Fruit fly (Drosophila melanogaster): ENCODE data around the gene CG5157.

The CG5157 gene

DNA sequence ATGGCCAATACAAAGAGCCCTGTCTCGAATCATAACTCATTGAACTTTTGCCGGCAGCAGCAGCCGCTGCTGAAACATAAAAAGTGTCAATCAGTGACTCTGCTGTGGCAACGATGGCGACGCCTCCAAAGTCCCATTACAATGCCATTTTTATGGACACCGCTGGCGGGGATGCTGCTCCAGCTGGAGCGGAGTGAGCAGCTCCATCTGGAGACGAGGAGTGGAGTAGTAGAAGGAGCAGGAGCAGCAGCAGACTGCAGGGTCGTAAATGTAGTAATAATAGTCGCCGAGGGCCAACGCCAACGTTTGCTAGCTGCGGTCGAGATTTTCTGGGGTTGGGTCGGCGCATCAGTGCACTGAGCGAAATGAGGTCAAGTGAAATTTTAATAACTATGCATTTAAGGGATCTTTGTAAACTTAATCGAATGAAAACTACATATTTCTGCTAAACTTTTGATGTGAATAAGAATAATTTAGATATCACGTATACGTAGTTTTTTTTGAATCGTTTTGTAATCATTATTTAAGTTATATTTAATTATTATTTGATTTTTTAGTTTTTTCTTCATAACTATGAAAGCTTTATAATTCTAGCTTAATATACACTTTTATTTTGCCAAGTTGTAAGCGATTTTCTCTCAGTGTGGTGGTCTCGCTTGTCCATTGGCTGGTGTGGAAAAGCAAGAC is 31.0 kb upstream of the CG5157 start:
- TF ChIP-seq CG17801 (GFP tag; optimal IDR thresholded peaks at IDR 0.05; ENCODE audit: partially characterized antibody): no peak

- no peak for TF ChIP-seq CG17801 (GFP tag; optimal IDR thresholded peaks at IDR 0.05; ENCODE audit: partially characterized antibody)
These were observed 30.2 kb upstream of the CG5157 start for dm6 chr3L:16167723-16168386.

DNA sequence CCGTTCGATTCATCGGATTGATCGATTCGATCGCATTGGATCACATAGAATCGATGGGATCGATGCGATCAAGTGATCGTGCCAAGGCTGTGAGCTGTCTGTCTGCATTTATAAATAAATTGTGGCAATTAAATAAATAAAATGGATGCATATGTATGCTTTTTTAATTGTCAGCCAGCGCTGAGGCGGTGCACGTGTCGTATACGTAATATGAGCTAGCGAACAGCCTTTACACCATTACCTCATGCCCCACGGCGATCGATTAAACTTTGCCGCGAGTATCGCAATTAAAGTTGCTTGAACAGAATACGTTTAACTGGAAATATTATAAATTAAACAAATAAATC is 29.3 kb upstream of the CG5157 start:
- no peak for TF ChIP-seq CG17801 (GFP tag; optimal IDR thresholded peaks at IDR 0.05; ENCODE audit: partially characterized antibody)

DNA sequence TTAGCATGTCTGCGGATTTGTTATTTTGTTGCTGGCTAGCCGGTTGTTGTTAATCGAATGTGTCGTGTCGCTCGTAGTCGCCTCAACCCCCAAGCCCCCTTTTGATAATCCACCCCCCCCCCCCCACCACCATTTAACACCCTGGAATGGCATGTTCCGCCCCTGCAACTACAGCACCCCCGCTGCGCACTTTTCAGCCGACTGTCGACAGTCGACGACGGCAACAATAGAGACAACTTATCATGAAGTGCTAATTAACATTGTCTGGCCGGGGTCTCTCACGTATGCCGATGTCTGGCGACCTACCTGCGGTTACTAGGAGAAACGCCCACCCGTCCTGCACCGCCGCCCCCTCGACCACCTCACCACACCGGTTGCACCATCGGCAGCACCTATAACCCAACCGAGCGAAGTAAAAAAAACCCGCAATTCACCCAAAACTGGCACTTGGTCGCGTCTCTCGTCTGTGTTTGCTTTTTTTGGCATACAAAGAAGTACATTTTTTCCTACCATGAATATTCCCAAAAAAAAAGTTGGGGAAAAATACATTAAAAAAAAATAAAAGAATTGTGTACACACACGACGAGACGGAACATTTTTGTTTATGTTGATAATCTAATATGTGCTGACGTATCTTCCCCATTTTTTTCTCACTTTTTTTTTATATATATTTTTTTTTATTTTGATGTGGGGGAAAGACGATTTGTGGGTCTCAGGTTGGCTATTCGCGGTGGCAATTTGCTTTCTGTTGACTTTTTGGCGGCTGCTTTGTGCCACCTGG is 28.7 kb upstream of the CG5157 start:
- no peak for TF ChIP-seq CG17801 (GFP tag; optimal IDR thresholded peaks at IDR 0.05; ENCODE audit: partially characterized antibody)

DNA sequence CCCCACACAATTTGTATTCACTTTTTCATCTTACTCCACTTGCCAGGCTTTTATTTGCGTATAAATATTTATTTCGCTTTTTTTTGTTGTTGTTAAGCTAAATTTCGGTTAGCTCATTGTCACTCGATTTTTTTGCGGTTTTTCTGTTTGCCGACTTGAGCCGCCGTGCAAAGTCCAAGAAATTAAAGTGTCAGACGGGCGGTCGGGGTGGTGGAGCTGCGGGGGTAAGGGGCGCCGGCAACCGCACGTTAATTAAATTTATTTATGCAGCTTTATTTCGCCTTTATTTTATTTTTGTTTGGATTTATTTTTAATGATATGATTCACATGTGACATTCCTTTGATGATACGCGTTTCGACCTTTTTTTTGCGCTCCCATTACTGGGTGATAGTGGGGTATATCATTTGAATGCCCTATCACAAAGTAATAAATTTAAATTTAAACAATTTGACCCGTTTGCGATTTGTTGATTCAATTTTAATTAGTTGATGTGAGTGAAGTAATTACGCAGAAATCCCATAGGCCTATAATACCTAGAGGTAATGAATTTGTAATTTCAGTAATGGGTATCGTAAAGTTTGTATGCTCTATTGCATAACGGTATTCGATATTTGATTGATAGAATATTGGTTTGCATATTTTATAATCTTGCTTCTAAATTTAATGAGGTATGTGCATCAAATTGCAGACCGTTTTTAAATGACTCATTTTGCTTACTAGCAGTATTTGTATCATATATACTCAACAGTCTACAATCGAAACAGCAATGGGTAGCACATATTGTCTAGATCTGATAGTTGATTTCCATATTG is 27.9 kb upstream of the CG5157 start:
- TF ChIP-seq CG17801 (GFP tag; optimal IDR thresholded peaks at IDR 0.05; ENCODE audit: partially characterized antibody): no peak

- TF ChIP-seq CG17801 (GFP tag; optimal IDR thresholded peaks at IDR 0.05; ENCODE audit: partially characterized antibody): peak; percentile 70
These were observed 26.7 kb upstream of the CG5157 start, which contains the start of gene CG5151 for dm6 chr3L:16164150-16165039. Gene CG5151, minus strand, starts transcription at chr3L:16164701.

DNA sequence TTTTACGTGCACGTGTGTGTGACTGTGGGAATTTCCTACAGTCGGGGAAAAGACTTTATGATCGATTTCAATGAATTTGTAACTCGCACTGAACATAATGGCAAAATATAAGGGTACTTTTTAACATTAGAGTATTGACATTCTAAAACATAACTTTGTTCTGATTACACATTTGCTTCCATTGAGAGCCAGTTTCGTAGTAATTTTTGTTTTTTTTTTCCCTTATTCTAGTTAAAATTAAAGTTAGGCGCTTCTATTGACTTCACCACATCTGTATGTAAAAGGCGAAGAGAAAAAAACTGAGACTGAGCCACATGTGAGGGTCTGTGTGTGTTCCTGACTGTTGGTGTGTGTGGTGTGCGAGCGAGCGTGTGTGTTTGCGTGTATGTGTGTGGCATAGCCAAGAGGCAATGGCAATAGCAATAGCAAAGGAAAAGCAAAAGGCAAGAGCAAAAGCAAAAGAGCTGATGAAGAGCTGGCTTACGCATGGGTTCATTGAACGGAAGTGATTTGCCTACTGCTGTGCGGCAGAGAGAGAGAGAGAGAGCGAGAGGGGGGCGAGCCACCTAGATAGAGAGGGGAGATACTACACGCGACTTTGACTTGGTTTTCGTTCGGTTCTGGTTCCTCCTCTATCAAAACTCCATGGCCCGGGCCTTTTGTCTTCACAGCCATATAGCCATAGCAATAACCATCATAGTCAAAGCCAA is 24.3 kb upstream of the CG5157 start:
- TF ChIP-seq CG17801 (GFP tag; optimal IDR thresholded peaks at IDR 0.05; ENCODE audit: partially characterized antibody): no peak

DNA sequence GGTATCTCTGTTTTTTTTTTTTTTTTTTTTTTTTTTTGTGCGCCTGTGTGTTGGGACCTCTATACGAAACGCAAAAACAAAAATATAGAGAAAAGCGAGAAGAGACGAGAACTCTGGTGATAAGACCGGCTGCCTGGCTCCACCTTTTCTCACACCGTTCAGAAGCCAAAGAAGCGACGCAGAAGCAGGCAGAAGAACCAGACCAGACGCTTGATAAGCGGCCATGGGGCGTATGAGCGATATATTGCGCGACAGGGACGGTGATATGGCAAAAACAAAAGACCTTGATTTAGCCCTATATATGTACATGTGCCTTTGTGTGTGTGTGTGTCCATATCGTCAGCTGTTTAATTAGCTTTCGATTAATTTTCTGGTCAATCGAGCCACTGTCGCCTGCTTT is 23.5 kb upstream of the CG5157 start:
- TF ChIP-seq CG17801 (GFP tag; optimal IDR thresholded peaks at IDR 0.05; ENCODE audit: partially characterized antibody): no peak

DNA sequence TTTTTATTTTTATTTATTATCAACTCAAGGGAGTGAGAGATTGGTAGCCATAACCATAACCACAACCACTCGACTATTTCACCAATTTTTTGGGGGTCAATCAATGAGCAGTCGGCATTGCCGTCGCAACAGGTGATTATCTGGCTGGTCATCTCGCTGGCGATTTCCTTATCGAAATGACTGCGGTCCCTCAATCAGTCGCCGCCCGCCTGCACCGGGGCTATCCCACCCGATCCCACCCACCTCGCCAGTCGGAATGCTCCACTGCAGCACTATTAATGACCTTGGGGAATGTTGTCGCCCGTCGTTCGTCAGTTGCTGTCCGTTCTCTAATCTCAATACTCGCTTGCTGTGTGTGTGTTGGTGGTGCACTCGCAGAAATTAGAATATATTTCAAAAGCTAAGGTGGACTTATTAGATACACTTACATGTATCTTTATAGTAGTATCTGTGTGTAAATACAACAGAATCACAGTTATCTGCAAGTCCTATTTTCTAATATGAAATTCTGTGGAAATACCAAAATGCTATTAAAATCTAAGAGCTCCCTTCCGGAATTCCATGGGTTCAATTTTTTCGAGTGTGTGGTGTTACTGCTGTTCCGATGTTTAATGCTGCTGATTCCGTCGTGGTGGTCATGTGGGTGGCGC is 22.9 kb upstream of the CG5157 start:
- TF ChIP-seq CG17801 (GFP tag; optimal IDR thresholded peaks at IDR 0.05; ENCODE audit: partially characterized antibody): no peak

dm6 chr3L:16160073-16160398 is 22.4 kb upstream of the CG5157 start:
- TF ChIP-seq CG17801 (GFP tag; optimal IDR thresholded peaks at IDR 0.05; ENCODE audit: partially characterized antibody): no peak

dm6 chr3L:16159161-16160072 is 21.7 kb upstream of the CG5157 start:
- TF ChIP-seq CG17801 (GFP tag; optimal IDR thresholded peaks at IDR 0.05; ENCODE audit: partially characterized antibody): no peak

dm6 chr3L:16158322-16158721 is 20.6 kb upstream of the CG5157 start:
- TF ChIP-seq CG17801 (GFP tag; optimal IDR thresholded peaks at IDR 0.05; ENCODE audit: partially characterized antibody): no peak
